Worm (Caenorhabditis elegans): ENCODE data around the gene tmem-138.
A peak's percentile ranks its signal among the peaks of the same experiment; 100 is the strongest.

tmem-138 gene

ce11 chrII:8124867-8125266 is 32.3 kb upstream of the tmem-138 start, which contains the start of gene ire-1:
TSS of gene ire-1 (minus strand) at chrII:8124910.
- TF ChIP-seq ztf-4 (tag; optimal IDR thresholded peaks at IDR 0.05) (no peak), C34F6.9 (tag; optimal IDR thresholded peaks at IDR 0.05) (peak; percentile 71), R02D3.7 (tag; optimal IDR thresholded peaks at IDR 0.05) (no peak), lin-13 (GFP tag; optimal IDR thresholded peaks at IDR 0.05) (peak; percentile 47), ztf-11 (tag; optimal IDR thresholded peaks at IDR 0.05) (no peak), nhr-12 (tag; optimal IDR thresholded peaks at IDR 0.05) (no peak), mbf-1 (tag; optimal IDR thresholded peaks at IDR 0.05) (no peak), ZK546.5 (tag; optimal IDR thresholded peaks at IDR 0.05) (no peak), Y55F3AM.14 (GFP tag; optimal IDR thresholded peaks at IDR 0.05) (no peak), peb-1 (tag; optimal IDR thresholded peaks at IDR 0.05) (no peak), elt-1 (tag; optimal IDR thresholded peaks at IDR 0.05) (no peak), mab-5 (tag; optimal IDR thresholded peaks at IDR 0.05) (no peak), lsy-2 (tag; optimal IDR thresholded peaks at IDR 0.05) (peak; percentile 93 to 99), unc-55 (GFP tag; optimal IDR thresholded peaks at IDR 0.05) (peak; percentile 94), crh-2 (tag; optimal IDR thresholded peaks at IDR 0.05) (peak; percentile 84), fos-1 (tag; optimal IDR thresholded peaks at IDR 0.05) (peak; percentile 64), lin-39 (tag; optimal IDR thresholded peaks at IDR 0.05) (no peak), alr-1 (tag; optimal IDR thresholded peaks at IDR 0.05) (no peak), ceh-16 (tag; optimal IDR thresholded peaks at IDR 0.05) (no peak), snpc-4 (tag; optimal IDR thresholded peaks at IDR 0.05) (peak; percentile 40), skn-1 (tag; optimal IDR thresholded peaks at IDR 0.05) (no peak), nhr-10 (tag; optimal IDR thresholded peaks at IDR 0.05) (no peak), ztf-1 (GFP tag; conservative IDR thresholded peaks at IDR 0.05) (no peak), sma-9 (GFP tag; optimal IDR thresholded peaks at IDR 0.05) (peak; percentile 49), sma-9 (tag; optimal IDR thresholded peaks at IDR 0.05) (no peak), sma-3 (GFP tag; optimal IDR thresholded peaks at IDR 0.05) (no peak), nhr-77 (tag; optimal IDR thresholded peaks at IDR 0.05) (no peak), gmeb-1 (tag; optimal IDR thresholded peaks at IDR 0.05) (peak; percentile 49), nhr-21 (tag; optimal IDR thresholded peaks at IDR 0.05) (no peak), unc-62 (GFP tag; optimal IDR thresholded peaks at IDR 0.05) (no peak), nhr-237 (tag; optimal IDR thresholded peaks at IDR 0.05) (no peak), unc-39 (tag; optimal IDR thresholded peaks at IDR 0.05) (no peak), elt-3 (tag; optimal IDR thresholded peaks at IDR 0.05) (no peak), dmd-4 (tag; optimal IDR thresholded peaks at IDR 0.05) (no peak), F13H6.1 (tag; optimal IDR thresholded peaks at IDR 0.05) (peak; percentile 32), nhr-129 (tag; optimal IDR thresholded peaks at IDR 0.05) (peak; percentile 76), nhr-25 (tag; optimal IDR thresholded peaks at IDR 0.05) (no peak), egl-27 (tag; optimal IDR thresholded peaks at IDR 0.05) (no peak), ceh-82 (tag; optimal IDR thresholded peaks at IDR 0.05) (no peak), zag-1 (tag; optimal IDR thresholded peaks at IDR 0.05) (no peak), mdl-1 (tag; optimal IDR thresholded peaks at IDR 0.05) (no peak), blmp-1 (tag; optimal IDR thresholded peaks at IDR 0.05; ENCODE audit: insufficient read depth) (peak; percentile 9), lin-11 (tag; optimal IDR thresholded peaks at IDR 0.05) (peak; percentile 69), nhr-6 (tag; optimal IDR thresholded peaks at IDR 0.05) (no peak), sem-4 (tag; optimal IDR thresholded peaks at IDR 0.05) (no peak), aly-2 (tag; optimal IDR thresholded peaks at IDR 0.05) (no peak), nhr-23 (tag; optimal IDR thresholded peaks at IDR 0.05) (no peak), ama-1 (optimal IDR thresholded peaks at IDR 0.05) (no peak), nhr-11 (tag; optimal IDR thresholded peaks at IDR 0.05) (no peak)
